Fruit fly (Drosophila melanogaster) S2 (cell line): ENCODE results near the gene CG42249.

Experiments used
- CG8478 ChIP-seq: fragments of >200 bp; optimal IDR thresholded peaks from 2 replicates; lab custom pipeline; 2018
- CTCF ChIP-seq, 2 experiments: fragments of >200 bp; optimal IDR thresholded peaks; 2 replicates each; lab custom pipeline; 2018

CG42249 gene

DNA sequence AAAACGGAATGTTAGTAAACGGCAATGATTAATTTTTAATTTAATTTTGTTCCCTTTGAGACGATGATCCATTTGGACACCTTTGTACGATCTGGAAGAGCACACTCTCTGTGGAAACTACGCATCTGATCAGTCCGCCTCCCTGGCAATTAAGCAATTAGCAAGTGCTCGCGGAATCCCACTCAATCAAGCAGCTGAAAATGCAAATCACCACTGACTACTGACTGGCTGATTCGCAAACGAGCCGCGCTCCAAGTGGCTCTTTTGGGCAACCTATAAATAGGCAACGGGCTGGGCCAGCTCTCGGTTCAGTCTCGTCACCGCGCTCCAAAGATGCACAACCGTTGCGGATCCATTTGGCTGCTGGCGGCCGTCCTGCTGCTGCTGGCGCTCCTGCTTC, 47.7 kb downstream of the CG42249 start, which contains the start of gene CG15201:
Gene CG15201 (plus strand): TSS at position 301 of the 400 bp plus-strand sequence.
- TF ChIP-seq CTCF (optimal IDR thresholded peaks at IDR 0.05; lab: Kevin White, UChicago) (no peak), CG8478 (lab: Kevin White, UChicago) (no peak)

DNA sequence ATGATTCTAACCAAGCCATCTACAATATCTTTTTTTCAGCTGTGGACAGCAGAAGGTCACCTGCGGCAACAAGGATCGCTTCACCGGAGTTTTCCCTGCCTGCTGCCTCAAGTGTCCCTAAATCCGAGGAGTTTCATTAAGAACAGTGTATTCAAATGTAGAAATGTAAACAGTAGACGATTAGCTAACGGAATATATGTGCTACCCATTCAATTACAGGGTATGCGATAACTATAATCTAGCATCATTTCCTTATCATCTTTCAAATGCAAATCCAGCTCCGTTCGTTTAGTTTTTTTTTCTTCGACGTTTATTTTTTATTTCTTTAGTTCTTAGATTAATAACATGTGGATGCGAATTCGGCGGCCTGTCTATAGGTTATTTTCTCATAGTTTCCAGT, 48.5 kb downstream of the CG42249 start:
- TF ChIP-seq CTCF (optimal IDR thresholded peaks at IDR 0.05; lab: Kevin White, UChicago) (no peak), CG8478 (lab: Kevin White, UChicago) (no peak)

DNA sequence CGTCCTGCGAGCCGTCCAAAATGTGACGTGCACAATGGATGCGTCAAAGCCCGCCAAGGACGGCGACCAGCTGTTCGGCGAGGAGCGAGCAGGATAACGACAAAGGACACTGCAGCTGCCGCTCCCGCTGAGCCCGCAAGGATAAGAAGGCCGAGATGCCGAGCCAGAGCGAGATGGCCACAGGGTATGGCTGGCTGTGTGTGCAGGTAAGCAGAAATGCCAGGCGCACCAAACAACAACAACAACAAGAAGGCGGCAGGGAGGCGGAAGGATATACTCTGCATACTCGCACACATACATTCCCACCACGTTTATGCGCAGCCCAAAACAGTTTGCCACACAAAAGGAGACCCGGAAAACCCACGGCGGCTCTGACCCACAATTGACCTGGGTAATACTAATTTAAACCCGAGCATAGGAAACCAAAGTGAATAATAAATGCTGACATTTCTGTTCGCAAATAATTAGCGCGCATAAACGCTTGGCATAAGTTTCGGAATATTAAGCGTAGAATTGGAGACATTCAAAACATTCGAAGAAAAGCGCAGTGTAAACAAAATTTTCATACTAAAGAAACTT, 50.6 kb downstream of the CG42249 start:
- TF ChIP-seq CG8478 (lab: Kevin White, UChicago) (no peak), CTCF (optimal IDR thresholded peaks at IDR 0.05; lab: Kevin White, UChicago) (no peak)

DNA sequence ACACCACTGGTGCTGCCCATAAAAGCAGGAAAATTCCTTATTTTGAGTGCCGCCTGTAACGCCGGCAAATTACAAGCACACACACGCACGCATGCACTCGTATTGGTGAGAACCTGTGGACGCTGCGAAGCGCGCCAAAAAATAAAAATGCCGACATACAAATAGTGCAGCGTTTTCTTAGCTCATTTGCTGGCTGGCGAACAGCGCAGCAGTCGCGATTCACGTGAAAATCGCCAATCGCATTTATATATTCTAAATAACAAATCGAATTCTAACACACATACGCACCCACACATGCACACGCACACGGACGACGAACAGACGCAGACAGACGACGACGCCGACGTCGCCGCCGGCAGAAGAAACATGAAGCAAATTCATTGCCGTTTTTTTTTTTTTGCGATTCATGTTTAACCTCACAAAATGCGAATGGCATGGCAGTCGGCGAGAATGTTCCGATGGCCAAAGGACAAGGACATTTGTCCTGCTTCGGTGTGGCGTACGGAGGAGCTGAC, 51.5 kb downstream of the CG42249 start:
- TF ChIP-seq CTCF (optimal IDR thresholded peaks at IDR 0.05; lab: Kevin White, UChicago) (no peak), CG8478 (lab: Kevin White, UChicago) (no peak)

DNA sequence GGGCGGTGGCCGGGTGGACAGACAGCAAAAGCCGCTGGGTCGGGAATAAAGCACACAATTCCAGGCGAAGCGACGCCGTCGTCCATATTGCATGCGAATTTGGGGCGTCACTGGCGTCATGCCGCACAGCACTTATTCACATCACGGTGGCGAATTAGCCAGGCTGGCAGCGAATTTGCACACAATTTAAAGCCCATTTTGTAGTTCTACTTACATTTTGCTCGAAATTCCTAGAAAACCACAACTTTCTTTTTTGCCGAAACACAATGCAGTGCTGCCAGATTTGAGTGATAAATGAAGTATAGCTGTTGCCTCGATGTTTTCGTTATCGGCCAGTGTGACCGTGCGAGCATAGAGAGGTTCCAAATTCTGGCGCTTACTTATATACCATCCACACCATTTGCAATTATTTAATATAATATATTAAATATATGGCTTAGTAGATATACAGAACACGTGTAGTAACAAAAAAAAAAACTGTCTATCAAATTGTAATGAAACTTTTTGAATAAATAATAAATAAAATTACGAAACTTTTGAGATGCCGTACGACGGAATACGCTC, 52.3 kb downstream of the CG42249 start, which contains the start of gene Ran:
Gene Ran (minus strand): TSS at position 445 of the 564 bp plus-strand sequence.
- no peak for TF ChIP-seq CTCF (optimal IDR thresholded peaks at IDR 0.05; lab: Kevin White, UChicago)
- TF ChIP-seq CG8478 (lab: Kevin White, UChicago): no peak

DNA sequence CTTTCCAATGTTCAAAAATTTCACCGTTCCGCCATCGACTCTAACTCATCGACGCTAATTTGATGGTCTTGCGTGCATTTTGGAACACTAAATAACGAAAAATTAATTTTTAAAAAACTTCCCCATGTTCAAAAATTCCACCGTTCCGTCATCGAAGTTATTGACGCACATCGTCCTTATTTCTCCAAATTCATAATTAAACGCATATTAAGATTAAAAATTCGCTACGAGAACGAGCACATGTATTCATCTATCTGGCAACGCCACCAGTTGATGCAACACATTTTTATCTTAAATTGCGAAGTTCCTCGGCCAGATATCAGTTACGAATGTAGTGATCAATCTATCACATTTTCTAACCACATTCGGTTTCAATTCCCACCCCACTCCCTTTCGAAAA, 53.1 kb downstream of the CG42249 start, which contains the start of gene Lint-1:
Gene Lint-1 (plus strand): TSS at position 123 of the 400 bp plus-strand sequence.
- TF ChIP-seq CG8478 (lab: Kevin White, UChicago): no peak
- no peak for TF ChIP-seq CTCF (optimal IDR thresholded peaks at IDR 0.05; lab: Kevin White, UChicago)

DNA sequence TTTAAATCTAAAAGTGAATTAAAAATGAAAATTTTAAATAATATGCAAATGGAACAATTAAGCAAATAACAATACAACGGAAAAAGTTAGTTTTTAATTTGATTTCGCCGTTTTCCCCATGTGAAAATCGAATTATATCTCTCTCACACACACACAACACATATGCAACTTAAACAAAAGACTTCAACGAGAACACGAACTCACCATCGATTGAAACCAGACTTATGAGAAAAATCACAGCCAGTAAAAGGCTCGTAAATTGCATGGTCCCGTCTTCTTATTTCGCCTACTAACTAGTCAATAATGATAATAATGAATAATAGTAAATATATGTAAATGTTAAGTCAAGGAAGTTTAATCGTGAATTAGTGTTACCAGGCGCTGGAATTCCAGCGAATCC, 57.3 kb downstream of the CG42249 start:
- TF ChIP-seq CTCF (optimal IDR thresholded peaks at IDR 0.05; lab: Kevin White, UChicago) (no peak), CG8478 (lab: Kevin White, UChicago) (no peak)

DNA sequence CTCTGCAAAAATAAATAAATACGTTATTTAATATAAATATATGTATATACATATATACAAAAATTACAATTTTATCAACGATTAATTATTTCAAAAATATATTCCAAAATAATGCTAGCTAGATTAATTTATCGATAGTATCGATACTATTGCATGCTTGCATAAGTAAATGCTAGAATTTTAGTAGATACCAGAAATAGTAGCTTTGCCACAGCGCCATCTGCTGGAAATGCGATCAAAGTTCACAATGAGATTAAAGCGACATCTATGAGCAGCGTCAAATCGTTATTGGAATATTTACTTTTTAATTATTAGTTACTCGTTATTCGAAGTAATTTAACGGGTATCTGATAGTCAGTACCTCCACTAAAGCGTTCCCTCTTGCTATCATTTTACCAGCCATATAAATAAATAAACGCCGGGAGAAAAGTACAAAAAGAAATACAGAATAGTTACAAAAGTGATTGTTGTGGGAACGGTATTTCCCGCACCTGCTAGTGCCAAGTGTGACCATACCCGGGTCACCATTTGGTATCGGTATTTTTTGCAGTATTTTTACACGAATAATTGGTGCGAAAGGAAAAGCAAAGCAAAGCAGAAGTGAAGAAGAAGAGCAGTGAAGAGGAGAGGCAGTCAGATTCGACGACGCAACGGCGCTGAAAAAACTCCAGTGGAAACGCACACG, 57.9 kb downstream of the CG42249 start, which contains the start of the genes rtv and Dlic:
Gene rtv (minus strand): TSS at position 165 of the 685 bp plus-strand sequence.
Gene Dlic (plus strand): TSS at position 596 of the 685 bp plus-strand sequence.
- peak; percentile 83 to 89 for TF ChIP-seq CTCF (optimal IDR thresholded peaks at IDR 0.05; lab: Kevin White, UChicago)
- no peak for TF ChIP-seq CG8478 (lab: Kevin White, UChicago)

DNA sequence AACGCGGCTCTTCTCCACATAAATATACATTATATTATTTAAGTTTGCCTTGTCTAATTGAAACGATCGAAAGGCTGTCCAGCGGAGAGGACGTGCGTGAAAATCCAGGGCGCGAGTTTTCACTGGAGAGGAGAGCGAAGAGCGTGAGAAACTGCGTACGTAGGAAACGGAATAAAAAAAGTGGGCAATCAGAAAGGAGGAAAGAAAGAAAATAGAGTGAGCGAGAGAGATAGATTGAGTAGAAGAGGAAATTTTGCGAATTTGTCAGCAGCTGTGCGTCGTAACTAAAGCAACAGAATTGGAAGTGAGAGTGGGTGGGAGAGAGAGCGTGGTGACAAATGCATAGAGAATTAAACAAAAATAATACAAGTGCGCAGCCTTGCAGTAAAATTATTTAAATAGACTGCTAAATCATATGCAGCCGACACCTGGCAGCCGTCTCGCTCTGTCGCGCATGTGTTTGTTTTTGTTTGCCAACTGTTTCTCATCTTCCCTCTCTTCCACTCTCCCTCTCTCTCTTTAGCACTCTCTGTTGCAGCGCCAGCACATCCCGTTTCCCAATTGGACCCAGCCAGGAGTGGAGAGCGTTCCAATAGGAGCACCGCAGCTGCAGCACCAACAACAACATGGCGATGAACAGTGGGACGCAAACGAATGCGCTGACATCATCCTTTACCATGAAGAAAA, 58.6 kb downstream of the CG42249 start:
- TF ChIP-seq CTCF (optimal IDR thresholded peaks at IDR 0.05; lab: Kevin White, UChicago) (peak; percentile 1 to 18), CG8478 (lab: Kevin White, UChicago) (no peak)

DNA sequence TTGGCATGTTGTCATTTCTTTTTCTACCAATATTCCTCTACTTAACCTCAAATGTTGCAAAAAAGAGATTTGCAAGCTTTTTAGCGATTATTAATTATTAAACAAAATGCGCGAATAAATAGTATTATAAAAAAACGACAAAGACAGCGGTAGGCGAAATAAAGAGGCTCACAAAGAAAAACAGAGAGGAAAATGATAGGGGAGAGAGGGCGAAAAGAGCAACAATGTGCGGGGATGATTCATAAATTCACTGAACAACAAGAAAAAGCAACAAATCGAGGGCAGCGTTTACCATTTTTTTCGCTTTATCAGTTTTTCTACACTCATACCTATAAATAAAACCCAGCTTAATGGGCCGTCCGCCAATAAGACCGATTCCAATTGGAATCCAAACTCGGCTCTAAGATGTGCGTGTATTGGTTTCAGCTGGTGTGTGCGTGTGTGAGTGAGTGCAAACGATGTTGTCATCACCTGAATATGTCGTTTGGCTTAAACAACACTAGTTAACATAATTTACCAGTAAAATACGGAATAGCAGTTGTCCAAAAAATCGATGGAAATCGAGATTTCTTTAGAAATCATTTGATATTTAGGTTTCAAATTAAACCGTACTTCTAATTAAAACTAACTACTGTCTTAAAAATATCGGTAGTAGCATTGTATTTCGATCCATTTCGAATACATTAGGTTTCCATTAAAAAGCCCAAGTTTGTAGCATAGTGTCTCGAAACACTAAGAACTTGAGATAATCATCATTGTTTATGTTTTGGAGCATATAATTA, 59.9 kb downstream of the CG42249 start:
- TF ChIP-seq CTCF (optimal IDR thresholded peaks at IDR 0.05; lab: Kevin White, UChicago): no peak
- TF ChIP-seq CG8478 (lab: Kevin White, UChicago): no peak
